Worm (Caenorhabditis elegans) whole organism, young adult: Measurements from ENCODE around the gene C28H8.2.

Experiments used
- ama-1 ChIP-seq, 3 experiments: fragments of 150-350 bp in 1 of 3; sonication (generic microtip) in 2 of 3; optimal IDR thresholded peaks; 2 replicates each; lab custom pipeline; 2014 to 2018; ENCODE audit warnings: missing biosample characterization in 2 of 3, missing genetic modification characterization in 2 of 3, missing genetic modification reagents in 2 of 3
- madf-8 ChIP-seq: fragments of 200-800 bp; sonication (Bioruptor generic); conservative IDR thresholded peaks from 2 replicates; pipeline ENCODE4 v1.3.6; 2022; ENCODE audit warnings: missing genetic modification reagents, missing genetic modification characterization, missing compliant biosample characterization
- mel-28 ChIP-seq: sonication (generic microtip); optimal IDR thresholded peaks from 2 replicates; lab custom pipeline; 2016; ENCODE audit warnings: borderline replicate concordance, mild to moderate bottlenecking, missing genetic modification characterization, missing compliant biosample characterization
- sdz-38 ChIP-seq: sonication (generic microtip); optimal IDR thresholded peaks from 2 replicates; lab custom pipeline; 2016; ENCODE audit warnings: missing genotype, missing genetic modification characterization, missing compliant biosample characterization

DNA sequence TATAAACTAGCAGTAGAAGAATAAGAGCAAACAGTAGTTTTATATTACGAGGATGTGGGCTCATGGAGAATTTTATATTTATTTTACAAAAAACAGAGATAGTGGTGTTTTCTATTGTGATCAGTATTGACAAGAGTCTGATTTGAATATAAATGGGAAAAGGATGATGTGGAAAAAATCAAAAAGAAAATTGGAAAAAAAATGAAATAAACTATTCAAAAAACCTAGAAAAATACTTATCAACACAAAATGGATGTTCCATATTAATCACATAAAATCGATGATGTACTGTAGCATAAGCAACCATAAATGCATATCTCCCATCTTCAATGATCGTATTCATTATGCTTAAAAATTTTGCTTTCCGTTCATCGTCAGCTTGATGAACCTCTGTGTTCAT lies 33.2 kb upstream of the C28H8.2 start, which contains the start of gene C28H8.7:
- TF ChIP-seq madf-8 (GFP tag; lab: Robert Waterston, UW) (no peak), ama-1 (optimal IDR thresholded peaks at IDR 0.05; lab: Kevin White, UChicago) (no peak), ama-1 (GFP tag; optimal IDR thresholded peaks at IDR 0.05; lab: Kevin White, UChicago) (no peak), sdz-38 (tag; lab: Kevin White, UChicago) (no peak), mel-28 (tag; lab: Kevin White, UChicago) (no peak)
